Fruit fly (Drosophila melanogaster): ENCODE data around the gene CG13314.
A peak's percentile ranks its signal among the peaks of the same experiment; 100 is the strongest.

The CG13314 gene

dm6 chr3L:8966324-8967011, 15.1 kb upstream of the CG13314 start, which contains the start of the genes CG5653 and CG5021:
Gene CG5653 (minus strand): TSS chr3L:8966374.
Gene CG5021 (plus strand): TSS chr3L:8966829.
- TF ChIP-seq CG8478 (optimal IDR thresholded peaks at IDR 0.05) = no peak
- TF ChIP-seq CTCF (optimal IDR thresholded peaks at IDR 0.05) = no peak

DNA sequence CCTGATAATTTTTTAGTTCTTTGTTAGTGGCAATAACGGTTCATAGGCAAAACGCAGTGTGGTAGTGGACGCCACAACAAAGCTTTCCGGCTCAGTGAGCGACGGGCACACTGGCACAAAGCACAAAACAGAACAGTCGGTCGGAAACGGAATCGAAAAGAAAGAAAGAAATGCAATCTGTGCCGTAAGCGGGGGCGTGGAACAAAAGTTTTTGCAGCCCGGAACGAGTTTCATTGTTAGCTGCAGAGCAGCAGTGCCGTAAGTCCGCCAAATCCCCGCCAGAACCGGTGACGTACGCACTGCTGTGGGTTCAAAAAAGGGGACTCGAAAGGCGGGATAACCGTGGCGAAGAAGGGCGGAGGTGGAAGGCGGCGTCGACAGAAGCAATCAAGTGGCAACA, 13.2 kb upstream of the CG13314 start, which contains the start of gene CG5026:
Gene CG5026, plus strand, starts transcription at position 92 of the 400 bp plus-strand sequence.
- TF ChIP-seq CG8478 (optimal IDR thresholded peaks at IDR 0.05) (no peak), CTCF (optimal IDR thresholded peaks at IDR 0.05) (no peak)

DNA sequence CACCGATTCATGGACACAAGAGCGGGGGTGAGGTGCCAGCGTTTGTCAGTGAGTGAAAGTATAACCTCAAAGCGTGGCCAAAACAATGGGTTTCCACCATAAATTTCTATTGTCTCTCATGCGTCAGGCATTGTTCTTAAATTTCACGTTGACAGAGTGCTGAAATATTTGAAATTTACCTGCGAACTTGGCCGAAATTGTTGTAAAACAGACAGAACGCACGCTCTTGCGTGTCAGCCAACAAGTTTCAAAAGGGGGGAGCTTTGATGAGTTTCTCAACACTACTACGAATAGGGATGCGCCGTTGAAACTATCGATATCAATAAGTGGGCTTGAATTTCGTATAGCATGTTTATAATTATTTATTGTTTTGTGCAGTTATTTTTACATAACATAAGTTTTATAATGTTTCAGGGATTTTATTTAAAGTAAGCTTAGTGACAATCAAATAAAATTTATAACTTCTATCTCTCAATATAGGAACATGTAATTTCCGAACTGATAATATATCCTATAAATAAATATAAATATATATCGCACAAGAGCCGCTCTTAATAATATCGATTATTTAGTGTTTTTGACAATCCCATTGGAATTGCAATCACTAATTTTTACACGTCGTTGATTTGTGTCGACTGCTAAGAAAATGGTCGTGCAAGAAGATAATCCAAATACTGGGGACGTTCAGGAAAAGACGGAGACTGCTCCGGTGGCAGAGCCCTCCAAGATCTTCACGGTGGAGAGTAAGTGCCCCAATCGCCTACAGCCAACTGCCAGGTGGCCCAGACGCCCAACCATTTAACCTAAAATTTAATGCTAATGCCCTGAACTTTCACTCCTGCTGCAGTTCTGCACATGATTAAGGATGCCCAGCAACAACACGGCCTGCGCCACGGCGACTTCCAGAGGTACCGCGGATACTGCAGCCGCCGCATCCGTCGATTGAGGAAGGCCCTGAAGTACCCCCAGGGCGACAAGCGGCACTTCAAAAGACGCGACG, 6.8 kb upstream of the CG13314 start, which contains the start of the genes pix and Srp68:
Gene pix, minus strand, starts transcription at position 288 of the 1,000 bp plus-strand sequence.
Gene Srp68, plus strand, starts transcription at position 569 of the 1,000 bp plus-strand sequence.
- TF ChIP-seq CG8478 (optimal IDR thresholded peaks at IDR 0.05) (no peak), CTCF (optimal IDR thresholded peaks at IDR 0.05) (no peak)

- TF ChIP-seq CG8478 (optimal IDR thresholded peaks at IDR 0.05) = no peak
- no peak for TF ChIP-seq CTCF (optimal IDR thresholded peaks at IDR 0.05)
Measured at dm6 chr3L:8978678-8979413, 2.7 kb upstream of the CG13314 start.

DNA sequence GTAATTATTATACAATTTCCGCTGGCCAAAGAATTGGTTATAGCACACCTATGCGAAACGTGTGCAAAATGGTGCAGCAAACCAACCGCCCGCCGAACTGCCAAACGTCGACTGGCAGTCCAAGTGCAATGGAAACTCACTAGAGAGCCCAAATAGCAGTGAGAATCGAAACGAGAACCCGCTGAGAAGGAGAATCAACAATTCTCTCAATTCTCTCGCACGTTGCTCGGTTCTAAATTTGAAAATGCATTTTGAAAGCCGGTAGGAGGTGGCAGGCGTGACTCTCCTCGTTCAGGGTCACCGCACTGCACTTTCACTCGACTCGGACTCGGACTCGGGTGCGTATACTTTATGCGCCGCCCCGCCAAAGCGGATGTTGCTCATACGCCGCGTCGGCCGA, 1.8 kb upstream of the CG13314 start, which contains the start of gene CG5644:
Gene CG5644, minus strand, starts transcription at position 101 of the 400 bp plus-strand sequence.
- TF ChIP-seq CTCF (optimal IDR thresholded peaks at IDR 0.05) (no peak), CG8478 (optimal IDR thresholded peaks at IDR 0.05) (no peak)

DNA sequence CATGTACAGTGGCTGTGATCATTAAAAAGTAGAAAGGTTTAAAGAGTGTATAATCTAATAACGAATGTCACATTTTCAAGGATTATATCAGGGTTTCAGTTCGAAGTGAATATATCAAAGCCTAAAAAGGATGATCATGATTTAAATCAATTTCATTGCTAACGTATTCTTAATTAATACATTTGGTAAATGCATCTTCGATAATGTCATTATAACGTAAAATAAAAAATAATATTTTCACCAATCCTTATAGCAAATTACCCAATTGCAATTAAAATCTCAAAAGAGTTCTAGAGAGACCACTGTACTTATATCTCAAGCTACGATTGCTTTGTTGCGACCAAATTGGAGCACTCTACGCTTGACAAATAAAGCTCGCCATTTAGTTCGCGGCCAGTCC, 449 bp downstream of the CG13314 start:
- no peak for TF ChIP-seq CG8478 (optimal IDR thresholded peaks at IDR 0.05)
- TF ChIP-seq CTCF (optimal IDR thresholded peaks at IDR 0.05) = no peak

- no peak for TF ChIP-seq CTCF (optimal IDR thresholded peaks at IDR 0.05)
- no peak for TF ChIP-seq CG8478 (optimal IDR thresholded peaks at IDR 0.05)
Measured at dm6 chr3L:8985132-8985847, 3.7 kb downstream of the CG13314 start.

DNA sequence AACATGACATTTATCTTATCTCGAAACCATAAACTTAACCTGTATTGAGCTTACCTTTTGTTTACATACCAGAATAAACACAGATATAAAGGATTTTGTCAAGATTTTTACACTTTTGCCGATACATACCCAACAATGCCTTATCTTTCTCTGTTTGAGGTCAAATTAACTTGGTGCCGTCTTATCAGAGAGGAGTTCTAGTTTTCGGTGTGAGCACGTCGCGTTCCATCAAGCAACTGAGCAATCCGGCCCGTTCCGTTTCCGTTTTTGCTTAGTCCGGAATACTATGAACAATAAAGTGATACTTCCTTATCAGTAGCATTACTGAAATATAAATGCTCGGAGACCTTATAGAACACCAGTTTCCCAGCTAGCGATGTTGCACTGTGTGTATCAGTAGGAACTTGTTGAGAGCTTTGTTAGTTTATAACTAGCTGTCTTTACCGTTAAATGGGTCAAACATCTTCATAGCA, 4.3 kb downstream of the CG13314 start, which contains the start of gene Galk:
Gene Galk, minus strand, starts transcription at position 244 of the 473 bp plus-strand sequence.
- no peak for TF ChIP-seq CG8478 (optimal IDR thresholded peaks at IDR 0.05)
- TF ChIP-seq CTCF (optimal IDR thresholded peaks at IDR 0.05) = no peak

DNA sequence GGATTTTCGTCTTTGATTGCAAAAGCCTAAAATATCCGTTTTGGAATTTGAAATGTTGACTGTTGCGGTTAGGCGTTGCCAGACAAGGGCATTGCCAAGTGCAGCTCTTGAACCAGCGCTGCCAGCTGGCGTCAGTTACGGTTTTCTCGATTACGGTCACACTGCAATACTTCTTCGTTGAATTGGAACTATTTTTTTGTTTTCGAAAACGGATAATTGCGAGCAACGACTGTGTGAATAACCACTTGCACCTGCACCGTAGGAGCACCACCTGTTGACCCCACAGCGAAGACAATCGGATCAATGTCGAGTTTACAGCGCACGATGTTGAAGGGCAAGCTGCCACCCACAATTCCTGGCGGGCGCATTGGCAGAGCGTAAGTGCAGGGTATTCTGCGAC, 5.0 kb downstream of the CG13314 start, which contains the start of gene CG5068:
Gene CG5068, plus strand, starts transcription at position 129 of the 400 bp plus-strand sequence.
- TF ChIP-seq CTCF (optimal IDR thresholded peaks at IDR 0.05) = peak in 1 of 2 experiments; percentile 47
- TF ChIP-seq CG8478 (optimal IDR thresholded peaks at IDR 0.05) = no peak

DNA sequence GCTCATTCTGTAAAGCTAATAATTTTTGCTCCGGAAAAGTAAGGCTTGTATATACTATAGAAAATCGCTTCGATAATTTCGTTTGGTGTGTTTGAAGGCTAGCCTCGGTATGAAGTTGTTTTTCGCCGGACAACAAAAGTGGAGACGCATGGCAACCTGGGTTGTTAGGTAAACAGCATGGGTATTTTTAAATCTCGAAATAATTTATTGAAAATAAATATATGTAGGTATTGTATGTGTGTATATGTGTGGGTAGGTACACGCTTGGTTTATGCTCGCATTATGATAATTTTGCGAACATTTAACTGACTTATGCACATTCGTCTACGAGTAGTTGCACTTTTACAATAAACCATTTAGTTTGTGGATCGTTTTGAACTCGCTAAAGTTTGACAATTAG, 8.5 kb downstream of the CG13314 start, which contains the start of gene CG5280:
Gene CG5280, minus strand, starts transcription at position 101 of the 400 bp plus-strand sequence.
- no peak for TF ChIP-seq CG8478 (optimal IDR thresholded peaks at IDR 0.05)
- TF ChIP-seq CTCF (optimal IDR thresholded peaks at IDR 0.05) = no peak

dm6 chr3L:8996173-8996767, 14.7 kb downstream of the CG13314 start:
- TF ChIP-seq CG8478 (optimal IDR thresholded peaks at IDR 0.05) (no peak), CTCF (optimal IDR thresholded peaks at IDR 0.05) (no peak)

DNA sequence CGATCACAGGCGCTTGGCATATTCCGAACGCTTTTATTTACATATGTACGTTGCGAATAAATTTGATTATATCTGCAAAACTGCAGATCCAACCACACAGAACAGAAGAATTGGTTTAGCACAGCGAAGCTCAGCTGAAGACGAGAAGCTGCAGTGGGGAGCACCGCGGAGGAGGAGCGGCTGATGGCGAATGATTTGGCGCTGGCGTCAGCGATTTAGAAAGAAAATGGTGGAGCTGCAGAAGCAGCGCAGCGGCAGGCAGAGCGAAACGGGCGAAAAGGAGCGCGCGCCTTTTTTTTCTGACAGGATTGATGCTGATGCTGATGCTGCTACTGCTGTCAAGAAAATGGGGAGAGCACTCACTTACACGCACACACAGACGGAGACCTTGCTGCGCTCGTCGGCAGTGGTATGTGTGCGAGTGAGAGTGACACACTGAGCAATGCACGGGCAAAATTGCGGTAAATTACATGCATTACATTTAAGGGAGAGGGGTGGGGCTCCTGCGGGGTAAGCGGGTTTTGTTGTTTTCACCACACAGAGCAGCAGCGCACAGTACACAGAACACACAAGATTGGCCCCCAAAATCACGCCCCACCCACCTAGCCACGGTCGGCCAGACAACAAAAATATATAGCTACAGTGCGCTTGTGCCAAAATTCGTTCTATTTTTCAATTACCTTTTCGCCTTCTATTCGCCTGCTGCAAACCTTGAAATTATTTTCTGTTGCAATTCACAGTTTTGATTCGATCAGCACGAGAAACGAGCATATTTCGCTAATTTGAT, 15.5 kb downstream of the CG13314 start:
- TF ChIP-seq CTCF (optimal IDR thresholded peaks at IDR 0.05) (no peak), CG8478 (optimal IDR thresholded peaks at IDR 0.05) (no peak)

All from S2 (cell line).